Fruit fly (Drosophila melanogaster) whole organism, embryonic: Measurements from ENCODE around the gene Df31.
A peak's percentile ranks its signal among the peaks of the same experiment; 100 is the strongest.

Experiments used
- CG10274 ChIP-seq: fragments of 200-800 bp; sonication (Bioruptor generic); optimal IDR thresholded peaks from 3 replicates; lab custom pipeline; 2017; ENCODE audit warnings: missing biosample characterization, mild to moderate bottlenecking, missing genetic modification characterization
- CG11085 ChIP-seq: fragments of 200-800 bp; sonication (Bioruptor generic); IDR thresholded peaks from 2 replicates; pipeline ENCODE4 v1.3.6; 2022; ENCODE audit warnings: missing biosample characterization, missing genetic modification characterization
- CG11093 ChIP-seq: fragments of 200-800 bp; sonication (Bioruptor generic); IDR thresholded peaks from 3 replicates; pipeline ENCODE4 v1.3.6; 2022; ENCODE audit warnings: missing biosample characterization, missing genetic modification characterization
- CG11504 ChIP-seq: fragments of 200-800 bp; sonication (Bioruptor generic); optimal IDR thresholded peaks from 3 replicates; lab custom pipeline; 2019; ENCODE audit warnings: missing biosample characterization, mild to moderate bottlenecking, missing genetic modification characterization, moderate library complexity
- CG12155 ChIP-seq: fragments of 200-800 bp; sonication (Bioruptor generic); optimal IDR thresholded peaks from 3 replicates; lab custom pipeline; 2016; ENCODE audit warnings: missing biosample characterization, missing genetic modification characterization
- CG12942 ChIP-seq: fragments of 200-800 bp; sonication (Bioruptor generic); optimal IDR thresholded peaks from 3 replicates; lab custom pipeline; 2016; ENCODE audit warnings: missing biosample characterization, missing genetic modification characterization
- CG14441 ChIP-seq: fragments of 200-800 bp; sonication (Bioruptor generic); IDR thresholded peaks from 2 replicates; pipeline ENCODE4 v1.3.6; 2022; ENCODE audit warnings: missing biosample characterization, missing genetic modification characterization
- CG15269 ChIP-seq: fragments of 200-800 bp; sonication (Bioruptor generic); optimal IDR thresholded peaks from 2 replicates; lab custom pipeline; 2018; ENCODE audit warnings: missing biosample characterization, mild to moderate bottlenecking, missing genetic modification characterization, moderate library complexity
- CG1529 ChIP-seq: fragments of 200-800 bp; sonication (Bioruptor generic); optimal IDR thresholded peaks from 3 replicates; lab custom pipeline; 2018; ENCODE audit warnings: missing biosample characterization, missing genetic modification characterization
- CG16779 ChIP-seq: fragments of 200-800 bp; sonication (Bioruptor generic); IDR thresholded peaks from 2 replicates; pipeline ENCODE4 v1.3.6; 2022; ENCODE audit warnings: missing biosample characterization, missing genetic modification characterization
- CG17328 ChIP-seq: fragments of 200-800 bp; sonication (Bioruptor generic); IDR thresholded peaks from 2 replicates; pipeline ENCODE4 v1.3.6; 2022; ENCODE audit warnings: missing biosample characterization, missing genetic modification characterization
- CG3281 ChIP-seq: fragments of 200-800 bp; sonication (Bioruptor generic); optimal IDR thresholded peaks from 3 replicates; lab custom pipeline; 2017; ENCODE audit warnings: missing biosample characterization, mild to moderate bottlenecking, missing genetic modification characterization
- CG33213 ChIP-seq: fragments of 200-800 bp; sonication (Bioruptor generic); optimal IDR thresholded peaks from 3 replicates; lab custom pipeline; 2016; ENCODE audit warnings: missing biosample characterization, missing genetic modification characterization
- CG42726 ChIP-seq: fragments of 200-800 bp; sonication (Bioruptor generic); IDR thresholded peaks from 2 replicates; pipeline ENCODE4 v1.3.6; 2022; ENCODE audit warnings: missing biosample characterization, missing genetic modification characterization; ENCODE audit not compliant: partially characterized antibody
- CG6175 ChIP-seq: fragments of 200-800 bp; sonication (Bioruptor generic); IDR thresholded peaks from 3 replicates; pipeline ENCODE4 v1.3.6; 2022; ENCODE audit warnings: missing biosample characterization, missing genetic modification characterization
- CG6254 ChIP-seq: fragments of 200-800 bp; sonication (Bioruptor generic); optimal IDR thresholded peaks from 3 replicates; lab custom pipeline; 2017; ENCODE audit warnings: mild to moderate bottlenecking, missing biosample characterization, missing genetic modification reagents, missing genetic modification characterization
- CG7271 ChIP-seq: fragments of 200-800 bp; sonication (Bioruptor generic); optimal IDR thresholded peaks from 2 replicates; lab custom pipeline; 2018; ENCODE audit warnings: missing biosample characterization, mild to moderate bottlenecking, missing genetic modification characterization, moderate library complexity
- CG7556 ChIP-seq: fragments of 200-800 bp; sonication (Bioruptor generic); optimal IDR thresholded peaks from 2 replicates; lab custom pipeline; 2017; ENCODE audit warnings: missing biosample characterization, mild to moderate bottlenecking, missing genetic modification characterization
- CG7928 ChIP-seq: fragments of 200-800 bp; sonication (Bioruptor generic); optimal IDR thresholded peaks from 2 replicates; lab custom pipeline; 2017; ENCODE audit warnings: missing biosample characterization, mild to moderate bottlenecking, missing genetic modification characterization
- CG8765 ChIP-seq: fragments of 200-800 bp; sonication (Bioruptor generic); IDR thresholded peaks from 2 replicates; pipeline ENCODE4 v1.3.6; 2022; ENCODE audit warnings: missing biosample characterization, missing genetic modification characterization
- CG9215 ChIP-seq: fragments of 200-800 bp; sonication (Bioruptor generic); IDR thresholded peaks from 2 replicates; pipeline ENCODE4 v1.3.6; 2022; ENCODE audit warnings: missing biosample characterization, missing genetic modification characterization
- Chrac-16 ChIP-seq: fragments of 200-800 bp; sonication (Bioruptor generic); optimal IDR thresholded peaks from 3 replicates; lab custom pipeline; 2016; ENCODE audit warnings: missing biosample characterization, missing genetic modification characterization
- HLH4C ChIP-seq: fragments of 200-800 bp; sonication (Bioruptor generic); IDR thresholded peaks from 3 replicates; pipeline ENCODE4 v1.3.6; 2022; ENCODE audit warnings: missing biosample characterization, missing genetic modification characterization; ENCODE audit not compliant: partially characterized antibody
- Hmr ChIP-seq: fragments of 200-800 bp; sonication (Bioruptor generic); optimal IDR thresholded peaks from 3 replicates; lab custom pipeline; 2017; ENCODE audit warnings: mild to moderate bottlenecking, missing biosample characterization, missing genetic modification reagents, missing genetic modification characterization
- MBD-R2 ChIP-seq: fragments of 200-800 bp; sonication (Bioruptor generic); IDR thresholded peaks from 2 replicates; pipeline ENCODE4 v1.3.6; 2022; ENCODE audit warnings: missing biosample characterization, missing genetic modification characterization
- MTF-1 ChIP-seq: fragments of 200-800 bp; sonication (Bioruptor generic); optimal IDR thresholded peaks from 2 replicates; lab custom pipeline; 2018; ENCODE audit warnings: missing biosample characterization, mild to moderate bottlenecking, missing genetic modification characterization, borderline replicate concordance
- Max ChIP-seq: fragments of 200-800 bp; sonication (Bioruptor generic); optimal IDR thresholded peaks from 2 replicates; lab custom pipeline; 2016; ENCODE audit warnings: missing biosample characterization, mild to moderate bottlenecking, missing genetic modification characterization
- Meics ChIP-seq: fragments of 200-800 bp; sonication (Bioruptor generic); optimal IDR thresholded peaks from 2 replicates; lab custom pipeline; 2017; ENCODE audit warnings: missing biosample characterization, mild to moderate bottlenecking, missing genetic modification characterization
- Ptx1 ChIP-seq: fragments of 200-800 bp; sonication (Bioruptor generic); IDR thresholded peaks from 2 replicates; pipeline ENCODE4 v1.3.6; 2022; ENCODE audit warnings: missing biosample characterization, missing genetic modification characterization
- az2 ChIP-seq: fragments of 200-800 bp; sonication (Bioruptor generic); optimal IDR thresholded peaks from 3 replicates; lab custom pipeline; 2016; ENCODE audit warnings: missing biosample characterization, missing genetic modification characterization
- bcd ChIP-seq: fragments of 200-800 bp; sonication (Bioruptor generic); optimal IDR thresholded peaks from 2 replicates; lab custom pipeline; 2017; ENCODE audit warnings: missing biosample characterization, mild to moderate bottlenecking, missing genetic modification characterization
- bigmax ChIP-seq: fragments of 200-800 bp; sonication (Bioruptor generic); optimal IDR thresholded peaks from 2 replicates; lab custom pipeline; 2018; ENCODE audit warnings: missing biosample characterization, mild to moderate bottlenecking, missing genetic modification characterization
- crp ChIP-seq, 2 experiments: fragments of 200-800 bp; sonication (Bioruptor generic); optimal IDR thresholded peaks; 2 replicates in 1 of 2; 3 replicates in 1 of 2; lab custom pipeline; 2017; ENCODE audit warnings: missing biosample characterization in 2 of 2, missing genetic modification characterization in 2 of 2, mild to moderate bottlenecking in 1 of 2, moderate library complexity in 1 of 2
- exex ChIP-seq: fragments of 200-800 bp; sonication (Bioruptor generic); optimal IDR thresholded peaks from 4 replicates; lab custom pipeline; 2018; ENCODE audit warnings: missing biosample characterization, mild to moderate bottlenecking, missing genetic modification characterization, moderate library complexity
- eyg ChIP-seq: fragments of 200-800 bp; sonication (Bioruptor generic); optimal IDR thresholded peaks from 3 replicates; lab custom pipeline; 2016; ENCODE audit warnings: missing biosample characterization, missing genetic modification characterization
- fu2 ChIP-seq: fragments of 200-800 bp; sonication (Bioruptor generic); optimal IDR thresholded peaks from 2 replicates; lab custom pipeline; 2016; ENCODE audit warnings: missing biosample characterization, missing genetic modification characterization
- h ChIP-seq: fragments of >200 bp; optimal IDR thresholded peaks from 2 replicates; lab custom pipeline; 2017
- hb ChIP-seq: fragments of 200-800 bp; sonication (Bioruptor generic); IDR thresholded peaks from 3 replicates; pipeline ENCODE4 v1.3.6; 2022; ENCODE audit warnings: missing biosample characterization, missing genetic modification characterization; ENCODE audit not compliant: partially characterized antibody
- hbn ChIP-seq: fragments of 200-800 bp; sonication (Bioruptor generic); IDR thresholded peaks from 2 replicates; pipeline ENCODE4 v1.3.6; 2022; ENCODE audit warnings: missing biosample characterization, missing genetic modification characterization; ENCODE audit not compliant: partially characterized antibody
- jing ChIP-seq: fragments of 200-800 bp; sonication (Bioruptor generic); optimal IDR thresholded peaks from 2 replicates; lab custom pipeline; 2018; ENCODE audit warnings: missing biosample characterization, mild to moderate bottlenecking, missing genetic modification characterization
- lilli ChIP-seq: fragments of 200-800 bp; sonication (Bioruptor generic); optimal IDR thresholded peaks from 3 replicates; lab custom pipeline; 2016; ENCODE audit warnings: missing biosample characterization, missing genetic modification characterization
- pb ChIP-seq: fragments of 200-800 bp; sonication (Bioruptor generic); optimal IDR thresholded peaks from 3 replicates; lab custom pipeline; 2016; ENCODE audit warnings: missing biosample characterization, missing genetic modification characterization
- psq ChIP-seq: fragments of 200-800 bp; sonication (Bioruptor generic); optimal IDR thresholded peaks from 2 replicates; lab custom pipeline; 2017; ENCODE audit warnings: missing biosample characterization, missing genetic modification characterization
- sr ChIP-seq: fragments of 200-800 bp; sonication (Bioruptor generic); IDR thresholded peaks from 3 replicates; pipeline ENCODE4 v1.3.6; 2022; ENCODE audit warnings: missing biosample characterization, missing genetic modification characterization
- stc ChIP-seq: fragments of 200-800 bp; sonication (Bioruptor generic); IDR thresholded peaks from 2 replicates; pipeline ENCODE4 v1.3.6; 2022; ENCODE audit warnings: missing biosample characterization, missing genetic modification characterization
- tin ChIP-seq: fragments of 200-800 bp; sonication (Bioruptor generic); optimal IDR thresholded peaks from 3 replicates; lab custom pipeline; 2016; ENCODE audit warnings: missing biosample characterization, missing genetic modification characterization
- tio ChIP-seq: fragments of 200-800 bp; sonication (Bioruptor generic); optimal IDR thresholded peaks from 2 replicates; lab custom pipeline; 2017; ENCODE audit warnings: missing biosample characterization, missing genetic modification characterization, inconsistent platforms
- trem ChIP-seq: fragments of 200-800 bp; optimal IDR thresholded peaks from 3 replicates; lab custom pipeline; 2019; ENCODE audit warnings: missing biosample characterization, mild to moderate bottlenecking, missing genetic modification characterization, moderate library complexity
- vvl ChIP-seq: fragments of 200-800 bp; sonication (Bioruptor generic); IDR thresholded peaks from 2 replicates; pipeline ENCODE4 v1.3.6; 2022; ENCODE audit warnings: missing biosample characterization, missing genetic modification characterization
- wek ChIP-seq: fragments of 200-800 bp; sonication (Bioruptor generic); optimal IDR thresholded peaks from 3 replicates; lab custom pipeline; 2018; ENCODE audit warnings: missing biosample characterization, mild to moderate bottlenecking, missing genetic modification characterization, moderate library complexity

Df31 gene

dm6 chr2L:21629814-21630562 is at the start of gene Df31 (continued):
- TF ChIP-seq CG8765: no peak; the same call in 1 of the 2 replicates
- TF ChIP-seq CG7556 (GFP tag; lab: Kevin White, UChicago): no peak
- TF ChIP-seq Hmr (GFP tag; lab: Kevin White, UChicago): peak; percentile 72
- TF ChIP-seq hb (GFP tag; lab: Robert Waterston, UW): no peak; the same call in 2 of the 3 replicates
- TF ChIP-seq crp (GFP tag; optimal IDR thresholded peaks at IDR 0.05; lab: Kevin White, UChicago): no peak
- TF ChIP-seq wek (GFP tag; lab: Kevin White, UChicago): peak; percentile 3
- TF ChIP-seq HLH4C (GFP tag; lab: Robert Waterston, UW): peak; percentile 81
- TF ChIP-seq tin (GFP tag; lab: Kevin White, UChicago): peak; percentile 69
- no peak for TF ChIP-seq psq (GFP tag; lab: Kevin White, UChicago)
- TF ChIP-seq CG12942: peak; percentile 50
- peak; percentile 28 for TF ChIP-seq CG7928 (GFP tag; lab: Kevin White, UChicago)
- peak; percentile 34 for TF ChIP-seq CG15269 (tag; lab: Kevin White, UChicago)
- no peak for TF ChIP-seq tio (GFP tag; lab: Kevin White, UChicago)
- no peak for TF ChIP-seq bigmax
- no peak for TF ChIP-seq jing
- TF ChIP-seq CG6254 (GFP tag; lab: Kevin White, UChicago): peak; percentile 38
- TF ChIP-seq Max (GFP tag; lab: Kevin White, UChicago): no peak
- no peak for TF ChIP-seq Ptx1 (GFP tag; lab: Robert Waterston, UW)
- peak; percentile 29 for TF ChIP-seq eyg (GFP tag; lab: Kevin White, UChicago)
- peak; percentile 57 for TF ChIP-seq az2 (GFP tag; lab: Kevin White, UChicago)
- TF ChIP-seq CG7271 (tag; lab: Kevin White, UChicago): peak; percentile 24
- no peak; the same call in 2 of the 3 replicates for TF ChIP-seq sr
- TF ChIP-seq Chrac-16: peak; percentile 62
- no peak for TF ChIP-seq CG14441 (GFP tag; lab: Robert Waterston, UW)
- TF ChIP-seq MBD-R2 (GFP tag; lab: Robert Waterston, UW): peak; percentile 76
- no peak for TF ChIP-seq CG17328
- TF ChIP-seq pb (GFP tag; lab: Kevin White, UChicago): no peak
- TF ChIP-seq hbn (GFP tag; lab: Robert Waterston, UW): peak; percentile 89
- no peak for TF ChIP-seq CG11093 (GFP tag; lab: Robert Waterston, UW)
- no peak for TF ChIP-seq CG11085
- TF ChIP-seq fu2 (GFP tag; lab: Kevin White, UChicago): peak; percentile 20
- TF ChIP-seq trem (tag; lab: Kevin White, UChicago): peak; percentile 78
- TF ChIP-seq stc (GFP tag; lab: Robert Waterston, UW): peak; percentile 43; the same call in 1 of the 2 replicates
- TF ChIP-seq CG12155 (GFP tag; lab: Kevin White, UChicago): peak; percentile 53
- TF ChIP-seq bcd (GFP tag; lab: Kevin White, UChicago): peak; percentile 71
- peak; percentile 76 for TF ChIP-seq lilli
- peak; percentile 27 for TF ChIP-seq MTF-1 (GFP tag; lab: Kevin White, UChicago)
- no peak for TF ChIP-seq CG9215
- TF ChIP-seq CG33213 (GFP tag; lab: Kevin White, UChicago): peak; percentile 68
- TF ChIP-seq CG1529 (GFP tag; lab: Kevin White, UChicago): no peak
- TF ChIP-seq CG11504 (tag; lab: Kevin White, UChicago): no peak
- TF ChIP-seq CG6175 (GFP tag; lab: Robert Waterston, UW): no peak
- TF ChIP-seq exex (tag; lab: Kevin White, UChicago): no peak
- TF ChIP-seq Meics (GFP tag; lab: Kevin White, UChicago): peak; percentile 57
- TF ChIP-seq CG42726 (GFP tag; lab: Robert Waterston, UW): peak; percentile 94; the same call in 1 of the 2 replicates
- no peak for TF ChIP-seq CG10274 (GFP tag; lab: Kevin White, UChicago)
- peak; percentile 88 for TF ChIP-seq vvl (GFP tag; lab: Robert Waterston, UW)
- no peak for TF ChIP-seq h (lab: Kevin White, UChicago)
- TF ChIP-seq CG3281: peak; percentile 32
- TF ChIP-seq CG16779 (GFP tag; lab: Robert Waterston, UW): no peak
